Fruit fly (Drosophila melanogaster) whole organism, embryonic: ENCODE results near the gene Mms19.

ENCODE experiments used
- B-H1 ChIP-seq: fragments of 200-800 bp; sonication (Bioruptor generic); IDR thresholded peaks from 3 replicates; pipeline ENCODE4 v1.3.6; 2022; ENCODE audit warnings: missing biosample characterization, missing genetic modification characterization
- CG10366 ChIP-seq: fragments of 200-800 bp; sonication (Bioruptor generic); IDR thresholded peaks from 2 replicates; pipeline ENCODE4 v1.3.6; 2022; ENCODE audit warnings: missing biosample characterization, missing genetic modification characterization
- CG10654 ChIP-seq: fragments of 200-800 bp; sonication (Bioruptor generic); optimal IDR thresholded peaks from 2 replicates; lab custom pipeline; 2016; ENCODE audit warnings: missing biosample characterization, missing genetic modification characterization
- CG10959 ChIP-seq: fragments of 200-800 bp; sonication (Bioruptor generic); IDR thresholded peaks from 2 replicates; pipeline ENCODE4 v1.3.6; 2022; ENCODE audit warnings: missing biosample characterization, missing genetic modification characterization
- CG11093 ChIP-seq: fragments of 200-800 bp; sonication (Bioruptor generic); IDR thresholded peaks from 3 replicates; pipeline ENCODE4 v1.3.6; 2022; ENCODE audit warnings: missing biosample characterization, missing genetic modification characterization
- CG13894 ChIP-seq: fragments of 200-800 bp; sonication (Bioruptor generic); optimal IDR thresholded peaks from 3 replicates; lab custom pipeline; 2018; ENCODE audit warnings: missing biosample characterization, mild to moderate bottlenecking, missing genetic modification characterization, moderate library complexity
- CG17802 ChIP-seq: fragments of 200-800 bp; sonication (Bioruptor generic); optimal IDR thresholded peaks from 2 replicates; lab custom pipeline; 2018; ENCODE audit warnings: missing biosample characterization, mild to moderate bottlenecking, missing genetic modification characterization, moderate library complexity
- CG1832 ChIP-seq: fragments of 200-800 bp; sonication (Bioruptor generic); optimal IDR thresholded peaks from 2 replicates; lab custom pipeline; 2017; ENCODE audit warnings: missing biosample characterization, mild to moderate bottlenecking, missing genetic modification characterization, inconsistent platforms
- CG2202 ChIP-seq: fragments of 200-800 bp; sonication (Bioruptor generic); optimal IDR thresholded peaks from 2 replicates; lab custom pipeline; 2018; ENCODE audit warnings: missing biosample characterization, mild to moderate bottlenecking, missing genetic modification characterization
- CG4730 ChIP-seq: fragments of 200-800 bp; sonication (Bioruptor generic); IDR thresholded peaks from 2 replicates; pipeline ENCODE4 v1.3.6; 2022; ENCODE audit warnings: missing biosample characterization, missing genetic modification characterization
- CG5245 ChIP-seq: fragments of 200-800 bp; sonication (Bioruptor generic); optimal IDR thresholded peaks from 3 replicates; lab custom pipeline; 2016; ENCODE audit warnings: missing biosample characterization, missing genetic modification characterization
- CG6689 ChIP-seq: fragments of 200-800 bp; sonication (Bioruptor generic); IDR thresholded peaks from 2 replicates; pipeline ENCODE4 v1.3.6; 2022; ENCODE audit warnings: missing biosample characterization, missing genetic modification characterization
- CG8290 ChIP-seq, 3 experiments: fragments of 200-800 bp; sonication (Bioruptor generic); optimal IDR thresholded peaks; 2 replicates each; lab custom pipeline; 2016 to 2019; ENCODE audit warnings: missing biosample characterization in 3 of 3, missing genetic modification characterization in 3 of 3, mild to moderate bottlenecking in 2 of 3, moderate library complexity in 1 of 3
- D19A ChIP-seq: fragments of 200-800 bp; optimal IDR thresholded peaks from 3 replicates; lab custom pipeline; 2019; ENCODE audit warnings: missing biosample characterization, mild to moderate bottlenecking, missing genetic modification characterization, moderate library complexity
- Dbx ChIP-seq: fragments of 200-800 bp; sonication (Bioruptor generic); IDR thresholded peaks from 3 replicates; pipeline ENCODE4 v1.3.6; 2022; ENCODE audit warnings: missing biosample characterization, missing genetic modification characterization
- Deaf1 ChIP-seq: fragments of 200-800 bp; optimal IDR thresholded peaks from 3 replicates; lab custom pipeline; 2019; ENCODE audit warnings: missing biosample characterization, mild to moderate bottlenecking, missing genetic modification characterization, moderate library complexity
- Fer1 ChIP-seq: fragments of 200-800 bp; sonication (Bioruptor generic); optimal IDR thresholded peaks from 2 replicates; lab custom pipeline; 2017; ENCODE audit warnings: missing biosample characterization, mild to moderate bottlenecking, missing genetic modification characterization
- GATAe ChIP-seq: fragments of 200-800 bp; sonication (Bioruptor generic); conservative IDR thresholded peaks from 2 replicates; pipeline ENCODE4 v1.3.6; 2022; ENCODE audit warnings: missing biosample characterization, missing genetic modification characterization
- Gug ChIP-seq: fragments of 200-800 bp; sonication (Bioruptor generic); IDR thresholded peaks from 4 replicates; pipeline ENCODE4 v1.3.6; 2022; ENCODE audit warnings: missing biosample characterization, missing genetic modification characterization
- H15 ChIP-seq: fragments of 200-800 bp; sonication (Bioruptor generic); IDR thresholded peaks from 3 replicates; pipeline ENCODE4 v1.3.6; 2022; ENCODE audit warnings: missing biosample characterization, missing genetic modification characterization
- Hey ChIP-seq: fragments of 200-800 bp; sonication (Bioruptor generic); optimal IDR thresholded peaks from 3 replicates; lab custom pipeline; 2018; ENCODE audit warnings: missing biosample characterization, mild to moderate bottlenecking, missing genetic modification characterization
- Jarid2 ChIP-seq: fragments of 200-800 bp; sonication (Bioruptor generic); optimal IDR thresholded peaks from 3 replicates; lab custom pipeline; 2017; ENCODE audit warnings: mild to moderate bottlenecking, missing biosample characterization, missing genetic modification reagents, missing genetic modification characterization
- Lhr ChIP-seq: fragments of 200-800 bp; sonication (Bioruptor generic); optimal IDR thresholded peaks from 3 replicates; lab custom pipeline; 2017; ENCODE audit warnings: mild to moderate bottlenecking, missing biosample characterization, missing genetic modification reagents, missing genetic modification characterization
- Lim3 ChIP-seq: fragments of 200-800 bp; sonication (Bioruptor generic); IDR thresholded peaks from 2 replicates; pipeline ENCODE4 v1.3.6; 2022; ENCODE audit warnings: missing biosample characterization, missing genetic modification characterization
- MESR4 ChIP-seq: fragments of 200-800 bp; sonication (Bioruptor generic); optimal IDR thresholded peaks from 2 replicates; lab custom pipeline; 2018; ENCODE audit warnings: missing biosample characterization, mild to moderate bottlenecking, missing genetic modification characterization, moderate library complexity
- Mrtf ChIP-seq: fragments of 200-800 bp; sonication (Bioruptor generic); IDR thresholded peaks from 3 replicates; pipeline ENCODE4 v1.3.6; 2022; ENCODE audit warnings: missing biosample characterization, missing genetic modification characterization
- NC2α ChIP-seq: fragments of 200-800 bp; sonication (Bioruptor generic); optimal IDR thresholded peaks from 2 replicates; lab custom pipeline; 2016; ENCODE audit warnings: missing biosample characterization, missing genetic modification characterization
- Neu2 ChIP-seq: fragments of 200-800 bp; sonication (Bioruptor generic); optimal IDR thresholded peaks from 3 replicates; lab custom pipeline; 2016; ENCODE audit warnings: missing biosample characterization, missing genetic modification characterization, borderline replicate concordance
- Six4 ChIP-seq: fragments of 200-800 bp; sonication (Bioruptor generic); optimal IDR thresholded peaks from 2 replicates; lab custom pipeline; 2016; ENCODE audit warnings: missing biosample characterization, missing genetic modification characterization
- Spps ChIP-seq: fragments of 200-800 bp; sonication (Bioruptor generic); optimal IDR thresholded peaks from 2 replicates; lab custom pipeline; 2018; ENCODE audit warnings: missing biosample characterization, mild to moderate bottlenecking, missing genetic modification characterization
- Ssrp ChIP-seq: fragments of 200-800 bp; sonication (Bioruptor generic); optimal IDR thresholded peaks from 2 replicates; lab custom pipeline; 2018; ENCODE audit warnings: missing biosample characterization, mild to moderate bottlenecking, missing genetic modification characterization, moderate library complexity
- ase ChIP-seq: fragments of 200-800 bp; sonication (Bioruptor generic); IDR thresholded peaks from 3 replicates; pipeline ENCODE4 v1.3.6; 2022; ENCODE audit warnings: missing biosample characterization, missing genetic modification characterization
- cato ChIP-seq: fragments of 200-800 bp; sonication (Bioruptor generic); optimal IDR thresholded peaks from 2 replicates; lab custom pipeline; 2016; ENCODE audit warnings: missing biosample characterization, missing genetic modification characterization, borderline replicate concordance
- cg ChIP-seq: fragments of 200-800 bp; sonication (Bioruptor generic); optimal IDR thresholded peaks from 3 replicates; lab custom pipeline; 2019; ENCODE audit warnings: missing biosample characterization, mild to moderate bottlenecking, missing genetic modification characterization, moderate library complexity
- chinmo ChIP-seq: fragments of 200-800 bp; sonication (Bioruptor generic); IDR thresholded peaks from 4 replicates; pipeline ENCODE4 v1.3.6; 2022; ENCODE audit warnings: missing biosample characterization, missing genetic modification characterization; ENCODE audit not compliant: partially characterized antibody
- eyg ChIP-seq: fragments of 200-800 bp; sonication (Bioruptor generic); optimal IDR thresholded peaks from 3 replicates; lab custom pipeline; 2016; ENCODE audit warnings: missing biosample characterization, missing genetic modification characterization
- fd64A ChIP-seq: fragments of 200-800 bp; sonication (Bioruptor generic); optimal IDR thresholded peaks from 3 replicates; lab custom pipeline; 2018; ENCODE audit warnings: missing biosample characterization, mild to moderate bottlenecking, missing genetic modification characterization
- gce ChIP-seq: fragments of 200-800 bp; sonication (Bioruptor generic); IDR thresholded peaks from 3 replicates; pipeline ENCODE4 v1.3.6; 2022; ENCODE audit warnings: missing biosample characterization, missing genetic modification characterization
- gsb ChIP-seq: fragments of 200-800 bp; sonication (Bioruptor generic); IDR thresholded peaks from 2 replicates; pipeline ENCODE4 v1.3.6; 2022; ENCODE audit warnings: missing biosample characterization, missing genetic modification characterization
- lbe ChIP-seq: fragments of 200-800 bp; sonication (Bioruptor generic); optimal IDR thresholded peaks from 2 replicates; lab custom pipeline; 2016; ENCODE audit warnings: missing biosample characterization, mild to moderate bottlenecking, missing genetic modification characterization
- org-1 ChIP-seq: fragments of 200-800 bp; sonication (Bioruptor generic); optimal IDR thresholded peaks from 2 replicates; lab custom pipeline; 2017; ENCODE audit warnings: missing biosample characterization, missing genetic modification characterization
- otp ChIP-seq: fragments of 200-800 bp; sonication (Bioruptor generic); IDR thresholded peaks from 3 replicates; pipeline ENCODE4, ENCODE4 v1.3.6; 2022; ENCODE audit warnings: missing biosample characterization, missing genetic modification characterization
- sd ChIP-seq: fragments of 200-800 bp; sonication (Bioruptor generic); optimal IDR thresholded peaks from 3 replicates; lab custom pipeline; 2018; ENCODE audit warnings: missing biosample characterization, mild to moderate bottlenecking, missing genetic modification characterization, moderate library complexity
- sisA ChIP-seq: fragments of 200-800 bp; sonication (Bioruptor generic); IDR thresholded peaks from 2 replicates; pipeline ENCODE4 v1.3.6; 2022; ENCODE audit warnings: missing biosample characterization, missing genetic modification characterization
- tgo ChIP-seq: fragments of 200-800 bp; sonication (Bioruptor generic); IDR thresholded peaks from 3 replicates; pipeline ENCODE4 v1.3.6; 2022; ENCODE audit warnings: missing biosample characterization, missing genetic modification characterization
- tio ChIP-seq: fragments of 200-800 bp; sonication (Bioruptor generic); optimal IDR thresholded peaks from 2 replicates; lab custom pipeline; 2017; ENCODE audit warnings: missing biosample characterization, missing genetic modification characterization, inconsistent platforms
- trem ChIP-seq: fragments of 200-800 bp; optimal IDR thresholded peaks from 3 replicates; lab custom pipeline; 2019; ENCODE audit warnings: missing biosample characterization, mild to moderate bottlenecking, missing genetic modification characterization, moderate library complexity
- tx ChIP-seq: fragments of 200-800 bp; sonication (Bioruptor generic); optimal IDR thresholded peaks from 2 replicates; lab custom pipeline; 2016; ENCODE audit warnings: missing biosample characterization, missing genetic modification characterization
- zen ChIP-seq: fragments of 200-800 bp; sonication (Bioruptor generic); optimal IDR thresholded peaks from 3 replicates; lab custom pipeline; 2018; ENCODE audit warnings: missing biosample characterization, mild to moderate bottlenecking, missing genetic modification characterization, moderate library complexity

The Mms19 gene

dm6 chr3R:5211901-5212758, 20.2 kb upstream of the Mms19 start (continued):
- no peak for TF ChIP-seq Deaf1 (tag; lab: Kevin White, UChicago)
- no peak for TF ChIP-seq fd64A (GFP tag; lab: Kevin White, UChicago)
- TF ChIP-seq Gug = peak; percentile 64; the same call in 2 of the 4 replicates
- peak; percentile 79 for TF ChIP-seq Ssrp (tag; lab: Kevin White, UChicago)
- TF ChIP-seq chinmo (GFP tag; lab: Robert Waterston, UW) = no peak
- no peak for TF ChIP-seq GATAe (GFP tag; lab: Robert Waterston, UW)
- TF ChIP-seq otp (GFP tag; lab: Robert Waterston, UW) = peak; percentile 68; the same call in 2 of the 3 replicates
- peak; percentile 32 for TF ChIP-seq cg (GFP tag; lab: Kevin White, UChicago)
- TF ChIP-seq eyg (GFP tag; lab: Kevin White, UChicago) = no peak
- peak; percentile 85 for TF ChIP-seq D19A
- peak; percentile 46 for TF ChIP-seq cato (GFP tag; lab: Kevin White, UChicago)
- peak; percentile 87 for TF ChIP-seq CG2202 (tag; lab: Kevin White, UChicago)
- TF ChIP-seq sd (tag; lab: Kevin White, UChicago) = peak; percentile 5
- peak; percentile 80 for TF ChIP-seq Six4 (GFP tag; lab: Kevin White, UChicago)
- peak; percentile 93 for TF ChIP-seq CG10959 (GFP tag; lab: Robert Waterston, UW)
- peak; percentile 84 for TF ChIP-seq Spps
- TF ChIP-seq NC2α (GFP tag; lab: Kevin White, UChicago) = peak; percentile 51
- TF ChIP-seq Jarid2 (GFP tag; lab: Kevin White, UChicago) = peak; percentile 13
- peak; percentile 70 for TF ChIP-seq org-1 (GFP tag; lab: Kevin White, UChicago)
- TF ChIP-seq CG11093 = peak; percentile 41; the same call in 1 of the 3 replicates
- no peak for TF ChIP-seq ase (GFP tag; lab: Robert Waterston, UW)
- TF ChIP-seq tio (GFP tag; lab: Kevin White, UChicago) = peak; percentile 74
- no peak for TF ChIP-seq Lim3 (GFP tag; lab: Robert Waterston, UW)
- peak; percentile 57 for TF ChIP-seq CG4730 (GFP tag; lab: Robert Waterston, UW)
- peak; percentile 6 for TF ChIP-seq MESR4
- peak; percentile 95 for TF ChIP-seq zen
- TF ChIP-seq CG10654 (GFP tag; lab: Kevin White, UChicago) = peak; percentile 52
- peak; percentile 60; the same call in 1 of the 3 replicates for TF ChIP-seq H15
- TF ChIP-seq CG8290 (GFP tag; optimal IDR thresholded peaks at IDR 0.05; lab: Kevin White, UChicago) = peak; percentile 85
- TF ChIP-seq CG8290 (tag; optimal IDR thresholded peaks at IDR 0.05; lab: Kevin White, UChicago) = peak in 1 of 2 experiments; percentile 72
- TF ChIP-seq CG13894 = no peak
- TF ChIP-seq CG1832 (GFP tag; lab: Kevin White, UChicago) = no peak
- peak; percentile 52 for TF ChIP-seq CG5245
- no peak for TF ChIP-seq gsb (GFP tag; lab: Robert Waterston, UW)
- peak; percentile 51 for TF ChIP-seq CG17802 (tag; lab: Kevin White, UChicago)
- TF ChIP-seq Neu2 (GFP tag; lab: Kevin White, UChicago) = peak; percentile 90
- TF ChIP-seq Mrtf (GFP tag; lab: Robert Waterston, UW) = peak; percentile 63; the same call in 1 of the 3 replicates
- TF ChIP-seq CG6689 (GFP tag; lab: Robert Waterston, UW) = peak; percentile 78
- TF ChIP-seq B-H1 (GFP tag; lab: Robert Waterston, UW) = no peak
- TF ChIP-seq tx (GFP tag; lab: Kevin White, UChicago) = peak; percentile 60
- no peak for TF ChIP-seq Hey (tag; lab: Kevin White, UChicago)
- TF ChIP-seq tgo (GFP tag; lab: Robert Waterston, UW) = peak; percentile 32; the same call in 1 of the 3 replicates
- no peak for TF ChIP-seq Fer1 (GFP tag; lab: Kevin White, UChicago)
- peak; percentile 48 for TF ChIP-seq sisA (GFP tag; lab: Robert Waterston, UW)
- peak; percentile 45 for TF ChIP-seq Lhr
- TF ChIP-seq gce (GFP tag; lab: Robert Waterston, UW) = no peak
- no peak for TF ChIP-seq Dbx
- TF ChIP-seq CG10366 = no peak; the same call in 1 of the 2 replicates
- peak; percentile 92 for TF ChIP-seq trem (tag; lab: Kevin White, UChicago)
- TF ChIP-seq lbe (GFP tag; lab: Kevin White, UChicago) = no peak
